Fruit fly (Drosophila melanogaster): ENCODE data around the gene FRG1.

DNA sequence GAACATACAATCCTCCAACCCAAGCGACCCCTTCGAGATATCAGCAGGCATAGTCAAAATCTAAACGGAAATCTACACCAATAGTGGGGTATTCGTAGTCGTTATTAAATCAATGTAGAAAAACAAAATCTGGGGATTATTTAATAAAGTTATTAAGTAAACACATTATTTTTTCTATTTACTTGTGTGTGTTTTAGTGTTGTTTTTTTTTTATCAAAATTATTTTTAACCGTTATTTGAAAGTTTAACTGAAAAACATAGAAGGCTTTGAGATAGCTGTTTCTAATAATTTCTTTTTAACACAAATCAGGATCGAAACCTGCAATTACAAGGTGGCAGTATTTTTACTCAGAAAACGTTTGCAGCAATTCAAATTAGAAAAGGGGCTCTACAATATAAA lies 12.6 kb upstream of the FRG1 start, which contains the start of gene polo:
- TF ChIP-seq CG33017 (tag; optimal IDR thresholded peaks at IDR 0.05) (no peak), Crg-1 (GFP tag; optimal IDR thresholded peaks at IDR 0.05) (no peak), tj (GFP tag; optimal IDR thresholded peaks at IDR 0.05) (no peak), pad (GFP tag; optimal IDR thresholded peaks at IDR 0.05) (no peak), Hr96 (GFP tag; optimal IDR thresholded peaks at IDR 0.05) (no peak), CG11617 (GFP tag; optimal IDR thresholded peaks at IDR 0.05) (no peak), toe (GFP tag; optimal IDR thresholded peaks at IDR 0.05) (no peak), Mnt (GFP tag; optimal IDR thresholded peaks at IDR 0.05) (no peak), kay (GFP tag; ENCODE audit: borderline replicate concordance) (no peak), cic (GFP tag; optimal IDR thresholded peaks at IDR 0.05) (no peak), CG14711 (tag; optimal IDR thresholded peaks at IDR 0.05) (no peak), ovo (GFP tag; optimal IDR thresholded peaks at IDR 0.05) (no peak)
